Worm (Caenorhabditis elegans): ENCODE results near the gene srh-229.
"Not testable (repeated sequence)": the region's sequence is repeated elsewhere in the genome, so short reads cannot be mapped to it uniquely, and the experiment has no call there.

srh-229 gene

DNA sequence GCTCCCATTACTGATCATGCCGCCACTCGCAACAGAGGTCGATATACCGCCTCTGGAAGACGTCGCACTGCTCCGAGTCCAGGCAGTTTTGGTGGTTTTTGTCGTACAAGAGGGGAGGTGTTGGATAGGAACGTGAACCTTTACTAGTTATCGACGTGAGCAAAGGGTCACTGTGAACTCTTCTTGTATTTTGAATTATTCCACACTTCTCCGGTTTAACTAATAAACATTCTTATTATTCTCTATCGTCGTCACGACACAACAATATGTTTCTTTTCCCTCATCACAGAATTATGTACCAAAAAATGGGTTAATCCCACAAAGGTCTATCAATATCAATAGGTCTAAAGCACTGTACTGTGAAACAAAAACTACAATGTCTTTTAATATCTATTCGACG is 7.3 kb upstream of the srh-229 start, which contains the start of gene nhr-171:
Gene nhr-171, plus strand, starts transcription at position 301 of the 400 bp plus-strand sequence.
- not testable (repeated sequence) for TF ChIP-seq egl-5, snpc-4, ceh-9 (tag; optimal IDR thresholded peaks at IDR 0.05)

DNA sequence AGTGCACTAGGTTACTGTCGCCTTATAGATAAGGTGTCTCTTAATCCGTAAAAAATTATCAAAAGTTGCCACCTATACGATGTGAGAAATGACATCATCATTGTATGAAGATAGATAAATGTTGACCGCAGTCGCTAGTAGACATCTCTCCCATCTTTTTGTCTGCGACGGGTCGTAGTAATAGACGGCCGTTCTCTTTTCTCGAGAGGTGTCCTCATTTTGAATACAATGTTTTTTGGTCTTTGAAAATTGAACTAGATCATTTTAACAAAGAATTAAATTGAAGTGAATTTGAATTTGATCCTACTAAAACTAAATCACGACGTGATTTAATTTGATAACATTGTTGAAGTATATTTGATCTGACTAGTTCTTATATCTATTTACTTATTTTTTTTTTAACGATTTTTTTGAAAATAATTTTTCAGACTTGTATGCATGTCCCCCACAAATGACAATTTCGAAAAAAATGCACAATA is 4.4 kb upstream of the srh-229 start, which contains the start of the genes str-31 and nhr-172:
Gene str-31, minus strand, starts transcription at position 101 of the 479 bp plus-strand sequence.
Gene nhr-172, plus strand, starts transcription at position 429 of the 479 bp plus-strand sequence.
- TF ChIP-seq eor-1 (tag; optimal IDR thresholded peaks at IDR 0.05), result no peak
- TF ChIP-seq nhr-23 (tag; optimal IDR thresholded peaks at IDR 0.05), result peak; percentile 56
- no peak for TF ChIP-seq unc-39 (tag; optimal IDR thresholded peaks at IDR 0.05)

DNA sequence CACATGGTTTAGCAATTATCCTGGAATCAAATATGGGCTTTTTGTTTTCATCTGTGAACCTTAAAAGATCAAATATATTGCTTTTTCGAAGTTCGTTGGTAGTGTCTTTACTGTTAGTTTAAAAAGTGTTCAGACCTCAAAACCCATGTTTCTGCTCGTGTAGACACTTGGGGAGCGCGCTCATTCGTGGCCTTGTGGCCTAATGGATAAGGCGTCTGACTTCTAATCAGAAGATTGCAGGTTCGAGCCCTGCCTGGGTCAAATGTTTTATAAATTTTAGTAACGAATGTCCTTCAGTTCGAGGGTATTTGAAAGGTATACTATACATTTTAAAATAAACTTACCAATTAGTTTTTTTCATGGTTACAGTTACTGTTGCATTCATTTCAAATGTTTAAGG is 2.0 kb upstream of the srh-229 start:
- TF ChIP-seq nhr-43 (tag; optimal IDR thresholded peaks at IDR 0.05; ENCODE audit: poor library complexity, severe bottlenecking) (peak; percentile 25), nhr-28 (tag; optimal IDR thresholded peaks at IDR 0.05) (no peak), skn-1 (tag; optimal IDR thresholded peaks at IDR 0.05) (no peak), elt-1 (tag; optimal IDR thresholded peaks at IDR 0.05) (no peak), mdl-1 (tag; optimal IDR thresholded peaks at IDR 0.05) (no peak), nhr-77 (tag; optimal IDR thresholded peaks at IDR 0.05) (no peak), tbx-2 (tag; optimal IDR thresholded peaks at IDR 0.05) (no peak), eor-1 (tag; optimal IDR thresholded peaks at IDR 0.05) (no peak), nhr-23 (tag; optimal IDR thresholded peaks at IDR 0.05) (no peak), snpc-4 (tag; optimal IDR thresholded peaks at IDR 0.05) (no peak), nhr-25 (tag; optimal IDR thresholded peaks at IDR 0.05) (no peak), nhr-12 (tag; optimal IDR thresholded peaks at IDR 0.05) (no peak), elt-2 (tag; optimal IDR thresholded peaks at IDR 0.05) (peak; percentile 23), fos-1 (tag; optimal IDR thresholded peaks at IDR 0.05) (no peak), lin-39 (tag; optimal IDR thresholded peaks at IDR 0.05) (no peak)

DNA sequence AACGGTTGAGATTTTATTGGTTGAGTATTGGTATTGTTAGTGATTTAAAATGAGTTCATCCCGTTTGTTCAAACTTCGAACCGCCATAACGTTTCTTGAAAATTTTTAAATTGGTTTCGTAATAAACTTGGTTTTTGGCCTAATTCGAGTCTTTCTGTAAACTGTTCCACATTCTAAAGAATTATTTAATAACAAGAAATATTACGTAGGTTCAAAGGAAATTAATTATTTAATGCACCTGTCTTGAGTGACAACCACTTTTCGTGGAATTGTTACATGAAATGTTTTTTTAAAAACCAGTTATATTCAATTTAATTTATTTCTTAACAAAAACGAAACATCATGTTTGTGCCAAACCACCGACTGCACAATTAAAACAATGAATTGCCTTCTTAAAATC is 3.0 kb downstream of the srh-229 start:
- TF ChIP-seq fkh-10 (GFP tag; optimal IDR thresholded peaks at IDR 0.05) (no peak), nhr-28 (tag; optimal IDR thresholded peaks at IDR 0.05) (no peak), mdl-1 (tag; optimal IDR thresholded peaks at IDR 0.05) (no peak), tbx-2 (tag; optimal IDR thresholded peaks at IDR 0.05) (no peak), zag-1 (tag; optimal IDR thresholded peaks at IDR 0.05) (no peak), nhr-12 (tag; optimal IDR thresholded peaks at IDR 0.05) (no peak), nhr-25 (tag; optimal IDR thresholded peaks at IDR 0.05) (no peak), nhr-67 (tag; optimal IDR thresholded peaks at IDR 0.05) (no peak), eor-1 (tag; optimal IDR thresholded peaks at IDR 0.05) (no peak), ceh-9 (tag; optimal IDR thresholded peaks at IDR 0.05) (no peak), lin-39 (tag; optimal IDR thresholded peaks at IDR 0.05) (no peak), nfya-1 (tag; optimal IDR thresholded peaks at IDR 0.05; ENCODE audit: insufficient read depth) (no peak), egl-27 (tag; optimal IDR thresholded peaks at IDR 0.05) (no peak), nhr-76 (tag; optimal IDR thresholded peaks at IDR 0.05) (no peak)

DNA sequence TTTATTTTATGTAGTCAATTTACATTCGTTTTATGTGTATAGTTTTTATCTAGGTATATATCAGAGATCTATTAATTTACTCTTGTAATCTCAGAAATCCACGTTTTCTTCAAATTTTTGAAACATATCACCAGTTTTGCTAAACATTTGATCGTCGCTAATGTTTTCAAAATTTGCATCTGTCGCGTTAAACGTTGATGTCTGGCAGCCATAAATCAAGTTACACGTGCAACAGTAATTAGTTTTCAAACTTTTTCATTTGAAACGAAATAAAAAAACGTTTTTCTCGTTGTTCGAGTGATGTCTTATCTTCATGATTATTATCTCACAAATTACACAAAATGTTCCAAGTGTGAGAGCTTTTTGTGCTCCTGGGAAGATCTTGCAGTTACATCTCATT is 6.7 kb downstream of the srh-229 start, which contains the start of gene srh-79:
Gene srh-79, plus strand, starts transcription at position 301 of the 400 bp plus-strand sequence.
- TF ChIP-seq ZK546.5 (tag; optimal IDR thresholded peaks at IDR 0.05), result no peak
- no peak for TF ChIP-seq nhr-25 (tag; optimal IDR thresholded peaks at IDR 0.05)
- TF ChIP-seq sea-2 (GFP tag; optimal IDR thresholded peaks at IDR 0.05), result no peak
- TF ChIP-seq elt-3 (tag; optimal IDR thresholded peaks at IDR 0.05), result no peak
- TF ChIP-seq lin-39 (tag; optimal IDR thresholded peaks at IDR 0.05), result no peak
- no peak for TF ChIP-seq nhr-76 (tag; optimal IDR thresholded peaks at IDR 0.05)
- no peak for TF ChIP-seq egl-5 (tag; optimal IDR thresholded peaks at IDR 0.05)
- no peak for TF ChIP-seq mdl-1 (tag; optimal IDR thresholded peaks at IDR 0.05)

DNA sequence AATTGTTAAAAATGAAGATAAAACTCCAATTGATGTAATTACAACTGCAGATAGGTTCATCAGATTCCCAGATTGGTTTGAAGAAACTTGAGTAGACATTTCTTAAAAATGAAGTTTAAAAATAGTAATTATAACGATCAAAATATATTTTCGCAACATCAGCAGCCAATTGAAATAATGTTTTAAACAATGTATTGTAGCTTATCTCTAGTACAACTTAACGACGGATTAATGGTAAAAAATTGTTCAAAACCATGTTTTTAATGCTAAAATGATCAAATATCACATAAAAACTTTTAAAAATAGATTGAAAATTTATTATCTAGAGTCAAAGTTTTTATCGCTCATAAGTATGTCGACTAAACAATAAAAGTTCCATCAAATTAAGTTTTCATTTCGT is 9.0 kb downstream of the srh-229 start, which contains the start of gene srbc-11:
Gene srbc-11, minus strand, starts transcription at position 101 of the 400 bp plus-strand sequence.
- TF ChIP-seq fos-1 (tag; optimal IDR thresholded peaks at IDR 0.05) (no peak), R02D3.7 (tag; optimal IDR thresholded peaks at IDR 0.05) (no peak), unc-62 (GFP tag; optimal IDR thresholded peaks at IDR 0.05) (no peak), nhr-43 (tag; optimal IDR thresholded peaks at IDR 0.05; ENCODE audit: poor library complexity, severe bottlenecking) (no peak), ceh-16 (tag; optimal IDR thresholded peaks at IDR 0.05) (no peak), elt-1 (tag; optimal IDR thresholded peaks at IDR 0.05) (no peak), nhr-25 (tag; optimal IDR thresholded peaks at IDR 0.05) (no peak), ZK546.5 (tag; optimal IDR thresholded peaks at IDR 0.05) (no peak), zag-1 (tag; optimal IDR thresholded peaks at IDR 0.05) (no peak)
